Fruit fly (Drosophila melanogaster): ENCODE results near the gene Sfp33A4.

DNA sequence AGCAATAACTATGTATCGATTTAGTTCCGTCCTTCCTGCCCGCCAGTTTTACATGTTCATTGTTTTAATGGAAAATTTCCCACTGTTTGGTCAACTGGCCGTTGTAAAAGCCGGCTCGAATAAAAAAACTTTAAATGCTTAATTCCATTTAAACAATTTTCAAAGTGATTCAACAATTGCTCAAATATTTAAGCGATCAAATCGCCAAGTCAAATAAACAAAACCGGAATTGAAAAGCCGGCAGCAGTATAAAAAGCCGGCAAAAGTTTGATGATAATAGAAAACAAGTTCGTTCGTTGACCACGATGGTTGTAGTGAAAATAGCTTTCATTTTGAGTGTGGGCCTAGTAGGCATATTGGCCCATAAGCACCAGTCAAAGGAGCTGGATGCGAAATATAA is 9.9 kb downstream of the Sfp33A4 start, which contains the start of gene Mal-B1:
- TF ChIP-seq usp (GFP tag; optimal IDR thresholded peaks at IDR 0.05) (no peak), EcR (GFP tag; optimal IDR thresholded peaks at IDR 0.05) (no peak), CG8478 (optimal IDR thresholded peaks at IDR 0.05) (no peak), pan (optimal IDR thresholded peaks at IDR 0.05) (no peak), Dll (optimal IDR thresholded peaks at IDR 0.05) (no peak), psq (optimal IDR thresholded peaks at IDR 0.05) (no peak)
